Worm (Caenorhabditis elegans): ENCODE data around the gene irld-61.

- TF ChIP-seq flt-1 (GFP tag; IDR thresholded peaks at IDR 0.05) (no peak), ztf-23 (GFP tag; IDR thresholded peaks at IDR 0.05) (no peak), ztf-29 (GFP tag; IDR thresholded peaks at IDR 0.05) (no peak)
Observed at ce11 chrIII:12806712-12807111, 42.4 kb downstream of the irld-61 start, which contains the start of gene BE10.5.
